Worm (Caenorhabditis elegans): ENCODE data around the gene F31E3.6.

Gene F31E3.6

ce11 chrIII:6951435-6951834 is 30.4 kb upstream of the F31E3.6 start:
- TF ChIP-seq ref-2 (tag; optimal IDR thresholded peaks at IDR 0.05) = peak; percentile 20
- TF ChIP-seq elt-4 (tag; optimal IDR thresholded peaks at IDR 0.05) = no peak
- no peak for TF ChIP-seq rnt-1 (tag; optimal IDR thresholded peaks at IDR 0.05)
- no peak for TF ChIP-seq fkh-10 (GFP tag; optimal IDR thresholded peaks at IDR 0.05)
- TF ChIP-seq ceh-48 (tag; optimal IDR thresholded peaks at IDR 0.05) = peak; percentile 45
- peak; percentile 16 for TF ChIP-seq unc-42 (tag; optimal IDR thresholded peaks at IDR 0.05)
- TF ChIP-seq pha-4 (tag; optimal IDR thresholded peaks at IDR 0.05) = no peak
- TF ChIP-seq ama-1 (optimal IDR thresholded peaks at IDR 0.05) = no peak
- TF ChIP-seq ceh-31 (tag; optimal IDR thresholded peaks at IDR 0.05) = peak; percentile 17
- TF ChIP-seq C08G9.2 (tag; optimal IDR thresholded peaks at IDR 0.05) = no peak

- TF ChIP-seq ceh-22 (tag; optimal IDR thresholded peaks at IDR 0.05) (no peak), npax-4 (tag; optimal IDR thresholded peaks at IDR 0.05) (no peak), ceh-6 (GFP tag; optimal IDR thresholded peaks at IDR 0.05) (no peak), dmd-4 (tag; optimal IDR thresholded peaks at IDR 0.05; ENCODE audit: borderline replicate concordance) (no peak), fkh-6 (tag; optimal IDR thresholded peaks at IDR 0.05) (no peak), zip-5 (tag; optimal IDR thresholded peaks at IDR 0.05) (no peak)
Measured at ce11 chrIII:6953373-6953772, 28.5 kb upstream of the F31E3.6 start.

- no peak for TF ChIP-seq sdc-2 (tag; optimal IDR thresholded peaks at IDR 0.05)
Measured at ce11 chrIII:6953978-6954377, 27.9 kb upstream of the F31E3.6 start.

- TF ChIP-seq unc-42 (tag; optimal IDR thresholded peaks at IDR 0.05) = no peak
- TF ChIP-seq ceh-6 (GFP tag; optimal IDR thresholded peaks at IDR 0.05) = no peak
- no peak for TF ChIP-seq hlh-15 (tag; optimal IDR thresholded peaks at IDR 0.05)
- no peak for TF ChIP-seq K02D7.2 (tag; optimal IDR thresholded peaks at IDR 0.05)
- no peak for TF ChIP-seq ahr-1 (tag; optimal IDR thresholded peaks at IDR 0.05)
- no peak for TF ChIP-seq pat-9 (tag; optimal IDR thresholded peaks at IDR 0.05)
- TF ChIP-seq nhr-232 (tag; optimal IDR thresholded peaks at IDR 0.05) = no peak
- no peak for TF ChIP-seq C08G9.2 (tag; optimal IDR thresholded peaks at IDR 0.05)
- no peak for TF ChIP-seq madf-2 (tag; optimal IDR thresholded peaks at IDR 0.05)
- TF ChIP-seq pag-3 (tag; optimal IDR thresholded peaks at IDR 0.05; ENCODE audit: borderline replicate concordance) = no peak
Measured at ce11 chrIII:6955766-6956165, 26.1 kb upstream of the F31E3.6 start.

- TF ChIP-seq fkh-6 (tag; optimal IDR thresholded peaks at IDR 0.05) = no peak
- no peak for TF ChIP-seq pha-4 (tag; optimal IDR thresholded peaks at IDR 0.05)
- no peak for TF ChIP-seq C38D4.7 (GFP tag; optimal IDR thresholded peaks at IDR 0.05)
- no peak for TF ChIP-seq ref-2 (tag; optimal IDR thresholded peaks at IDR 0.05)
- TF ChIP-seq T23F11.4 (GFP tag; optimal IDR thresholded peaks at IDR 0.05) = no peak
- TF ChIP-seq sdc-2 (tag; optimal IDR thresholded peaks at IDR 0.05) = no peak
- no peak for TF ChIP-seq dmd-4 (tag; optimal IDR thresholded peaks at IDR 0.05; ENCODE audit: borderline replicate concordance)
- no peak for TF ChIP-seq unc-86 (tag; optimal IDR thresholded peaks at IDR 0.05)
- TF ChIP-seq lim-6 (tag; optimal IDR thresholded peaks at IDR 0.05) = no peak
Measured at ce11 chrIII:6958674-6959241, 23.1 kb upstream of the F31E3.6 start.

- peak; percentile 20 for TF ChIP-seq odd-2 (tag; optimal IDR thresholded peaks at IDR 0.05)
- no peak for TF ChIP-seq ceh-14 (tag; optimal IDR thresholded peaks at IDR 0.05)
- TF ChIP-seq nfya-1 (tag; optimal IDR thresholded peaks at IDR 0.05) = peak; percentile 52
- TF ChIP-seq rnt-1 (tag; optimal IDR thresholded peaks at IDR 0.05) = no peak
- no peak for TF ChIP-seq ceh-2 (tag; optimal IDR thresholded peaks at IDR 0.05)
- TF ChIP-seq pax-1 (tag; optimal IDR thresholded peaks at IDR 0.05) = no peak
- TF ChIP-seq tbx-7 (tag; optimal IDR thresholded peaks at IDR 0.05) = no peak
- no peak for TF ChIP-seq ceh-30 (tag; optimal IDR thresholded peaks at IDR 0.05)
Measured at ce11 chrIII:6961167-6961566, 20.7 kb upstream of the F31E3.6 start.

All from whole organism, late embryonic.